Worm (Caenorhabditis elegans) whole organism, young adult: ENCODE measurements around the gene fbxb-99.

Source experiments
- B0035.1 ChIP-seq: sonication (generic microtip); optimal IDR thresholded peaks from 2 replicates; lab custom pipeline; 2016; ENCODE audit warnings: missing genetic modification characterization, mild to moderate bottlenecking, missing compliant biosample characterization, missing genotype, missing genetic modification reagents
- F39B2.1 ChIP-seq: fragments of 200-800 bp; sonication (Bioruptor generic); IDR thresholded peaks from 2 replicates; pipeline ENCODE4 v1.3.6; 2022; ENCODE audit warnings: missing genetic modification reagents, missing genetic modification characterization, missing compliant biosample characterization
- ama-1 ChIP-seq, 3 experiments: fragments of 150-350 bp in 1 of 3; sonication (generic microtip) in 2 of 3; optimal IDR thresholded peaks; 2 replicates each; lab custom pipeline; 2014 to 2018; ENCODE audit warnings: missing biosample characterization in 2 of 3, missing genetic modification characterization in 2 of 3, missing genetic modification reagents in 2 of 3
- pbrm-1 ChIP-seq: fragments of 200-800 bp; sonication (Bioruptor generic); IDR thresholded peaks from 2 replicates; pipeline ENCODE4 v1.3.6; 2022; ENCODE audit warnings: missing genetic modification reagents, missing genetic modification characterization, missing compliant biosample characterization
- snpc-1.3 ChIP-seq: sonication (generic microtip); optimal IDR thresholded peaks from 2 replicates; lab custom pipeline; 2017; ENCODE audit warnings: missing genetic modification characterization, mild to moderate bottlenecking, missing compliant biosample characterization, antibody characterized with exemption, moderate library complexity, missing genotype, missing genetic modification reagents; ENCODE audit not compliant: insufficient read depth
- unc-62 ChIP-seq: fragments of 150-350 bp; optimal IDR thresholded peaks from 2 replicates; lab custom pipeline; 2014; ENCODE audit warnings: missing biosample characterization, missing genetic modification reagents, missing genetic modification characterization

DNA sequence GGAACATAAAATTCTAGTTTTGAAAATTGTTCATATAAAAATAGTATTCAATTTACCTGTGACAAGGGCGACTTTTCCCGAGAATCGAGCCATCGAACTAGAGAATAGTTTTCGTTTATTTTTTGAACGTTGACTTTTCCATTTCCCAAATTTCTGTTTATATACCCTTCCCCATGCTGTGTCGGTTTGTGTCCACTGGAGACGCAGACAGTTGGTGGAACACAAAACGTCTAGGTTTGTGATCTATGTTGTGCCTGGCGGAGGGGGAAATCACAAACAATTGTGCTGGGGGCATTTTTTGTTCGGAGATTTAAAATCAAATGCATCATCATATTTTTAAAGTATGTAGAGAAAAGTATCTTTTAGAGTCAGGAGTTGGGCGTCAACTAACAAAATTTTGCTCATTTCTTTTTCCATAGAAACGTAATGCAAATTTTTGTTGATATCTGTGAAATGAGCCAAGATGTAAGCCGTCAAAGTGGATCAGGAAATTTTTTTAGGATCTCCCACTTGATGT is 49.5 kb downstream of the fbxb-99 start, which contains the start of gene nta-1:
- TF ChIP-seq B0035.1 (tag; lab: Kevin White, UChicago) (no peak), snpc-1.3 (tag; lab: Kevin White, UChicago) (no peak), ama-1 (optimal IDR thresholded peaks at IDR 0.05; lab: Kevin White, UChicago) (no peak), ama-1 (GFP tag; optimal IDR thresholded peaks at IDR 0.05; lab: Kevin White, UChicago) (no peak), F39B2.1 (GFP tag; lab: Robert Waterston, UW) (no peak), pbrm-1 (GFP tag; lab: Robert Waterston, UW) (no peak), unc-62 (GFP tag; lab: Kevin White, UChicago) (no peak)
